Fruit fly (Drosophila melanogaster) whole organism, embryonic: ENCODE data around the gene CG13252.

Experiments used
- Aef1 ChIP-seq: fragments of 200-800 bp; sonication (Bioruptor generic); IDR thresholded peaks from 3 replicates; pipeline ENCODE4 v1.3.6; 2022; ENCODE audit warnings: missing biosample characterization, missing genetic modification characterization
- CG10979 ChIP-seq: fragments of 200-800 bp; sonication (Bioruptor generic); optimal IDR thresholded peaks from 2 replicates; lab custom pipeline; 2018; ENCODE audit warnings: missing biosample characterization, mild to moderate bottlenecking, missing genetic modification characterization, moderate library complexity
- CG14710 ChIP-seq: fragments of 200-800 bp; sonication (Bioruptor generic); optimal IDR thresholded peaks from 3 replicates; lab custom pipeline; 2019; ENCODE audit warnings: missing biosample characterization, mild to moderate bottlenecking, missing genetic modification characterization, moderate library complexity
- CG15479 ChIP-seq: fragments of 200-800 bp; sonication (Bioruptor generic); optimal IDR thresholded peaks from 3 replicates; lab custom pipeline; 2019; ENCODE audit warnings: missing biosample characterization, mild to moderate bottlenecking, missing genetic modification characterization, moderate library complexity
- CG15696 ChIP-seq: fragments of 200-800 bp; sonication (Bioruptor generic); optimal IDR thresholded peaks from 2 replicates; lab custom pipeline; 2019; ENCODE audit warnings: missing biosample characterization, mild to moderate bottlenecking, missing genetic modification characterization, moderate library complexity
- CG17802 ChIP-seq: fragments of 200-800 bp; sonication (Bioruptor generic); optimal IDR thresholded peaks from 2 replicates; lab custom pipeline; 2018; ENCODE audit warnings: missing biosample characterization, mild to moderate bottlenecking, missing genetic modification characterization, moderate library complexity
- CG18262 ChIP-seq: fragments of 200-800 bp; optimal IDR thresholded peaks from 3 replicates; lab custom pipeline; 2019; ENCODE audit warnings: missing biosample characterization, mild to moderate bottlenecking, missing genetic modification characterization, moderate library complexity
- CG2712 ChIP-seq: fragments of 200-800 bp; optimal IDR thresholded peaks from 3 replicates; lab custom pipeline; 2019; ENCODE audit warnings: missing biosample characterization, mild to moderate bottlenecking, missing genetic modification characterization, moderate library complexity
- CG31441 ChIP-seq: fragments of 200-800 bp; sonication (Bioruptor generic); IDR thresholded peaks from 2 replicates; pipeline ENCODE4 v1.3.6; 2022; ENCODE audit warnings: missing biosample characterization, missing genetic modification characterization
- CG7271 ChIP-seq: fragments of 200-800 bp; sonication (Bioruptor generic); optimal IDR thresholded peaks from 2 replicates; lab custom pipeline; 2018; ENCODE audit warnings: missing biosample characterization, mild to moderate bottlenecking, missing genetic modification characterization, moderate library complexity
- D ChIP-seq, 2 experiments: fragments of 200-800 bp in 1 of 2; fragments of >200 bp in 1 of 2; sonication (Bioruptor generic) in 1 of 2; optimal IDR thresholded peaks; 2 replicates in 1 of 2; 3 replicates in 1 of 2; lab custom pipeline; 2017; ENCODE audit warnings: mild to moderate bottlenecking in 1 of 2, missing biosample characterization in 1 of 2, missing genetic modification characterization in 1 of 2, missing genetic modification reagents in 1 of 2
- Doc3 ChIP-seq: fragments of 200-800 bp; sonication (Bioruptor generic); IDR thresholded peaks from 3 replicates; pipeline ENCODE4 v1.3.6; 2022; ENCODE audit warnings: missing biosample characterization, missing genetic modification characterization; ENCODE audit not compliant: partially characterized antibody
- Jarid2 ChIP-seq: fragments of 200-800 bp; sonication (Bioruptor generic); optimal IDR thresholded peaks from 3 replicates; lab custom pipeline; 2017; ENCODE audit warnings: mild to moderate bottlenecking, missing biosample characterization, missing genetic modification reagents, missing genetic modification characterization
- Lpt ChIP-seq: fragments of >200 bp; optimal IDR thresholded peaks from 2 replicates; lab custom pipeline; 2018; ENCODE audit warnings: missing biosample characterization, missing genetic modification characterization
- MTF-1 ChIP-seq: fragments of 200-800 bp; sonication (Bioruptor generic); optimal IDR thresholded peaks from 2 replicates; lab custom pipeline; 2018; ENCODE audit warnings: missing biosample characterization, mild to moderate bottlenecking, missing genetic modification characterization, borderline replicate concordance
- Mad ChIP-seq: fragments of 200-800 bp; sonication (Bioruptor generic); optimal IDR thresholded peaks from 2 replicates; lab custom pipeline; 2016; ENCODE audit warnings: missing biosample characterization, missing genetic modification characterization
- Pdp1 ChIP-seq, 2 experiments: fragments of 200-800 bp; sonication (Bioruptor generic); optimal IDR thresholded peaks; 3 replicates each; lab custom pipeline; 2016; ENCODE audit warnings: missing biosample characterization in 2 of 2, missing genetic modification characterization in 2 of 2, mild to moderate bottlenecking in 1 of 2, moderate library complexity in 1 of 2
- Sox102F ChIP-seq: fragments of 200-800 bp; sonication (Bioruptor generic); optimal IDR thresholded peaks from 2 replicates; lab custom pipeline; 2018; ENCODE audit warnings: missing biosample characterization, mild to moderate bottlenecking, missing genetic modification characterization, moderate library complexity
- Spps ChIP-seq: fragments of 200-800 bp; sonication (Bioruptor generic); optimal IDR thresholded peaks from 2 replicates; lab custom pipeline; 2018; ENCODE audit warnings: missing biosample characterization, mild to moderate bottlenecking, missing genetic modification characterization
- Xrp1 ChIP-seq: fragments of 200-800 bp; sonication (Bioruptor generic); IDR thresholded peaks from 2 replicates; pipeline ENCODE4 v1.3.6; 2022; ENCODE audit warnings: missing biosample characterization, missing genetic modification characterization
- ab ChIP-seq: fragments of 200-800 bp; sonication (Bioruptor generic); optimal IDR thresholded peaks from 2 replicates; lab custom pipeline; 2016; ENCODE audit warnings: missing biosample characterization, missing genetic modification characterization
- bsh ChIP-seq, 2 experiments: fragments of 200-800 bp; sonication (Bioruptor generic); optimal IDR thresholded peaks; 2 replicates each; lab custom pipeline; 2017 to 2018; ENCODE audit warnings: mild to moderate bottlenecking in 2 of 2, missing biosample characterization in 2 of 2, missing genetic modification characterization in 2 of 2, moderate library complexity in 1 of 2
- btn ChIP-seq: fragments of 200-800 bp; sonication (Bioruptor generic); optimal IDR thresholded peaks from 2 replicates; lab custom pipeline; 2016; ENCODE audit warnings: missing biosample characterization, missing genetic modification characterization
- cad ChIP-seq: fragments of >200 bp; optimal IDR thresholded peaks from 2 replicates; lab custom pipeline; 2017; ENCODE audit warnings: missing biosample characterization, missing genetic modification characterization
- cato ChIP-seq: fragments of 200-800 bp; sonication (Bioruptor generic); optimal IDR thresholded peaks from 2 replicates; lab custom pipeline; 2016; ENCODE audit warnings: missing biosample characterization, missing genetic modification characterization, borderline replicate concordance
- ci ChIP-seq: fragments of 200-800 bp; sonication (Bioruptor generic); IDR thresholded peaks from 3 replicates; pipeline ENCODE4 v1.3.6; 2022; ENCODE audit warnings: missing biosample characterization, missing genetic modification characterization
- dmrt11E ChIP-seq: fragments of 200-800 bp; sonication (Bioruptor generic); optimal IDR thresholded peaks from 3 replicates; lab custom pipeline; 2018; ENCODE audit warnings: missing biosample characterization, mild to moderate bottlenecking, missing genetic modification characterization, moderate library complexity
- dysf ChIP-seq: fragments of 200-800 bp; sonication (Bioruptor generic); IDR thresholded peaks from 3 replicates; pipeline ENCODE4 v1.3.6; 2022; ENCODE audit warnings: missing biosample characterization, missing genetic modification characterization
- fd96Cb ChIP-seq: fragments of 200-800 bp; sonication (Bioruptor generic); optimal IDR thresholded peaks from 2 replicates; lab custom pipeline; 2018; ENCODE audit warnings: missing biosample characterization, mild to moderate bottlenecking, missing genetic modification characterization, moderate library complexity
- gem ChIP-seq: fragments of 200-800 bp; sonication (Bioruptor generic); optimal IDR thresholded peaks from 2 replicates; lab custom pipeline; 2019; ENCODE audit warnings: missing biosample characterization, mild to moderate bottlenecking, missing genetic modification characterization, moderate library complexity
- hth ChIP-seq: fragments of >200 bp; optimal IDR thresholded peaks from 2 replicates; lab custom pipeline; 2017; ENCODE audit warnings: inconsistent platforms
- ken ChIP-seq: fragments of 200-800 bp; sonication (Bioruptor generic); IDR thresholded peaks from 3 replicates; pipeline ENCODE4 v1.3.6; 2022; ENCODE audit warnings: missing biosample characterization, missing genetic modification characterization
- lola ChIP-seq, 3 experiments: fragments of >200 bp in 2 of 3; fragments of 200-800 bp in 1 of 3; sonication (Bioruptor generic) in 1 of 3; optimal IDR thresholded peaks; 2 replicates each; lab custom pipeline; 2017 to 2019; ENCODE audit warnings: missing biosample characterization in 3 of 3, missing genetic modification characterization in 3 of 3, mild to moderate bottlenecking in 1 of 3, moderate library complexity in 1 of 3
- nmo ChIP-seq: fragments of 200-800 bp; sonication (Bioruptor generic); optimal IDR thresholded peaks from 2 replicates; lab custom pipeline; 2018; ENCODE audit warnings: missing biosample characterization, mild to moderate bottlenecking, missing genetic modification characterization, moderate library complexity
- oc ChIP-seq: fragments of 200-800 bp; sonication (Bioruptor generic); optimal IDR thresholded peaks from 2 replicates; lab custom pipeline; 2018; ENCODE audit warnings: missing biosample characterization, mild to moderate bottlenecking, missing genetic modification characterization, moderate library complexity
- peb ChIP-seq: fragments of 200-800 bp; sonication (Bioruptor generic); IDR thresholded peaks from 2 replicates; pipeline ENCODE4 v1.3.6; 2022; ENCODE audit warnings: missing biosample characterization, missing genetic modification characterization
- prd ChIP-seq, 3 experiments: fragments of >200 bp in 2 of 3; fragments of 200-800 bp in 1 of 3; sonication (Bioruptor generic) in 1 of 3; optimal IDR thresholded peaks in 2 of 3; IDR thresholded peaks in 1 of 3; 2 replicates in 2 of 3; 3 replicates in 1 of 3; pipeline versions ENCODE4 v1.3.6 to Lab custom; 2017 to 2022; ENCODE audit warnings: missing biosample characterization in 1 of 3, missing genetic modification characterization in 1 of 3
- sens ChIP-seq: fragments of 200-800 bp; sonication (Bioruptor generic); peaks from one replicate; lab custom pipeline; 2016; ENCODE audit warnings: missing biosample characterization, missing genetic modification characterization
- sna ChIP-seq: fragments of 200-800 bp; sonication (Bioruptor generic); IDR thresholded peaks from 2 replicates; pipeline ENCODE4 v1.3.6; 2022; ENCODE audit warnings: missing biosample characterization, missing genetic modification characterization; ENCODE audit not compliant: partially characterized antibody
- sqz ChIP-seq: fragments of 200-800 bp; sonication (Bioruptor generic); optimal IDR thresholded peaks from 3 replicates; lab custom pipeline; 2018; ENCODE audit warnings: missing biosample characterization, mild to moderate bottlenecking, missing genetic modification characterization
- tgo ChIP-seq: fragments of 200-800 bp; sonication (Bioruptor generic); IDR thresholded peaks from 3 replicates; pipeline ENCODE4 v1.3.6; 2022; ENCODE audit warnings: missing biosample characterization, missing genetic modification characterization
- tin ChIP-seq: fragments of 200-800 bp; sonication (Bioruptor generic); optimal IDR thresholded peaks from 3 replicates; lab custom pipeline; 2016; ENCODE audit warnings: missing biosample characterization, missing genetic modification characterization
- tll ChIP-seq, 2 experiments: fragments of 200-800 bp in 1 of 2; fragments of >200 bp in 1 of 2; sonication (Bioruptor generic) in 1 of 2; optimal IDR thresholded peaks; 2 replicates each; lab custom pipeline; 2017 to 2019; ENCODE audit warnings: missing biosample characterization in 2 of 2, missing genetic modification characterization in 2 of 2, mild to moderate bottlenecking in 1 of 2, moderate library complexity in 1 of 2
- z ChIP-seq: fragments of 200-800 bp; sonication (Bioruptor generic); IDR thresholded peaks from 3 replicates; pipeline ENCODE4 v1.3.6; 2022; ENCODE audit warnings: missing biosample characterization, missing genetic modification characterization
- zen ChIP-seq: fragments of 200-800 bp; sonication (Bioruptor generic); optimal IDR thresholded peaks from 3 replicates; lab custom pipeline; 2018; ENCODE audit warnings: missing biosample characterization, mild to moderate bottlenecking, missing genetic modification characterization, moderate library complexity
- zfh1 ChIP-seq: fragments of 200-800 bp; sonication (Bioruptor generic); IDR thresholded peaks from 3 replicates; pipeline ENCODE4 v1.3.6; 2022; ENCODE audit warnings: missing biosample characterization, missing genetic modification characterization

Gene CG13252

DNA sequence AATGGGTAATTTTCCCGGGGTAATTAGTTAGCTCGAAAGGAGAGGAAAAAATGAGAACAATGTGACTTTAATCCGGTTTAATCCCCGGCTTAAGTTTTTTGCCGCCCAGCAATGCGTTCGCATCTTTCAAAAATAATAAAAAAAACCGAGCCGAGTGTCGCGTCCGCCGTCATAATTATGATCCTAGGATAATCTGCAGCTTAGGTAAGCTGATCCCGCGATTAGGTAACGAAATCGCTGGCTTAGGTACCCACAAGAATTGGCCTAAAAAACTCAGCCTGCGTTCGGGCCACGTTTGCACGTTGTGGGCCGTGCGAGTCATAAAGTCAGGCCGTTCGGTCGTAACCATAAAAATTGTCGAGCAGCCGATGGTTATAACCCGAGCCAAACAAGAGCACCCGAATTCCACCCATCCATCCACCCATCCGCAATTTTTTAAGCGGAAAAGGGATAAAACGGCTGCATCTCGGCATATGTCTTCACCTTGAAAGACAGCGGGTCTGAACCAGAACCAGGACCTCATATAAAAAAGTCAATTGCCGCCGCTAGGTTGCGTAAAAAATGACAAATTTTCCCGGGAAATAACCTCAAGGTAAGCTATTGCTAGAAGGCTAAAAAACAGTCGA, 33.1 kb upstream of the CG13252 start:
- TF ChIP-seq CG15479 (GFP tag; lab: Kevin White, UChicago) (peak; percentile 53), CG7271 (peak; percentile 30), sna (GFP tag; lab: Robert Waterston, UW) (no peak), ken (GFP tag; lab: Robert Waterston, UW) (0 out of 3 replicates have a peak, but pooled peaks have one; percentile 17), zen (tag; lab: Kevin White, UChicago) (peak; percentile 40), sqz (GFP tag; lab: Kevin White, UChicago) (peak; percentile 40), tll (GFP tag; optimal IDR thresholded peaks at IDR 0.05; lab: Kevin White, UChicago) (peak in 1 of 2 experiments; percentile 97), MTF-1 (GFP tag; lab: Kevin White, UChicago) (no peak), oc (tag; lab: Kevin White, UChicago) (peak; percentile 54), cad (GFP tag; lab: Kevin White, UChicago) (peak; percentile 85), Doc3 (GFP tag; lab: Robert Waterston, UW) (no peak)

DNA sequence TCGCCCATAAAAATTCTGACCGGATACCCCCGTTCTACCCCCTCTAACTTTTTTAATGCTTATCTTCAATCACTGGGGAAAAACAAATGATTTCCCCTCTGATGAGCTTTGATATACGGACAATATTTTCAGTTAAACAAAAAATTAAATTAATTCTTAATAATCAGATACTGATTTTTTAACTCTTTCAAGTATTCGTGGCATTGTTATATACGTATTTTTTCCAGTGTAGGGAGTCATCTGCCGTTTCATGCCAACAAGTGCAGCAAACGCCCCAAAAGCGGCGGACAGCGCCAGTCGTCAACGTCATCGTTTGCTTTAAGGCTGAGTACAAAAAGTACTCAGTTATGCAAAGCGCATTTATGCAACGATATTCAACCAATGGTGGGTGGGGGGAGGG, 29.7 kb upstream of the CG13252 start:
- peak; percentile 5 for TF ChIP-seq nmo (GFP tag; lab: Kevin White, UChicago)
- TF ChIP-seq tgo: peak; percentile 35; the same call in 1 of the 3 replicates
- peak; percentile 12 for TF ChIP-seq Spps (tag; lab: Kevin White, UChicago)
- TF ChIP-seq dysf (GFP tag; lab: Robert Waterston, UW): 0 out of 3 replicates have a peak, but pooled peaks have one; percentile 14
- no peak for TF ChIP-seq Pdp1 (GFP tag; optimal IDR thresholded peaks at IDR 0.05; lab: Kevin White, UChicago)
- peak; percentile 35 for TF ChIP-seq gem
- peak; percentile 67 for TF ChIP-seq CG10979 (tag; lab: Kevin White, UChicago)
- TF ChIP-seq Jarid2 (GFP tag; lab: Kevin White, UChicago): peak; percentile 22
- no peak for TF ChIP-seq D (optimal IDR thresholded peaks at IDR 0.05; lab: Kevin White, UChicago)
- peak; percentile 2 for TF ChIP-seq D (GFP tag; optimal IDR thresholded peaks at IDR 0.05; lab: Kevin White, UChicago)
- peak in 1 of 3 experiments; percentile 12 for TF ChIP-seq lola (GFP tag; optimal IDR thresholded peaks at IDR 0.05; lab: Kevin White, UChicago)
- TF ChIP-seq btn (GFP tag; lab: Kevin White, UChicago): no peak
- TF ChIP-seq peb (GFP tag; lab: Robert Waterston, UW): no peak
- no peak for TF ChIP-seq z (GFP tag; lab: Robert Waterston, UW)
- no peak for TF ChIP-seq tin (GFP tag; lab: Kevin White, UChicago)
- TF ChIP-seq ab (GFP tag; lab: Kevin White, UChicago): no peak
- no peak for TF ChIP-seq Lpt (GFP tag; lab: Kevin White, UChicago)
- peak; percentile 45 for TF ChIP-seq CG2712
- no peak for TF ChIP-seq prd (optimal IDR thresholded peaks at IDR 0.05; lab: Kevin White, UChicago)
- peak; percentile 29; the same call in 1 of the 3 replicates for TF ChIP-seq prd (GFP tag; IDR thresholded peaks at IDR 0.05; lab: Robert Waterston, UW)
- peak; percentile 39 for TF ChIP-seq CG14710
- no peak for TF ChIP-seq CG17802
- peak; percentile 67 for TF ChIP-seq sens (GFP tag; lab: Kevin White, UChicago)
- peak; percentile 3 for TF ChIP-seq CG15696 (tag; lab: Kevin White, UChicago)
- TF ChIP-seq CG18262: peak; percentile 44
- TF ChIP-seq Aef1 (GFP tag; lab: Robert Waterston, UW): no peak
- TF ChIP-seq hth (lab: Kevin White, UChicago): no peak
- TF ChIP-seq fd96Cb (tag; lab: Kevin White, UChicago): peak; percentile 43
- TF ChIP-seq zfh1: 0 out of 3 replicates have a peak, but pooled peaks have one; percentile 34
- peak in 1 of 2 experiments; percentile 49 for TF ChIP-seq bsh (GFP tag; optimal IDR thresholded peaks at IDR 0.05; lab: Kevin White, UChicago)
- peak; percentile 42; the same call in 1 of the 2 replicates for TF ChIP-seq CG31441
- no peak for TF ChIP-seq Mad (GFP tag; lab: Kevin White, UChicago)
- peak; percentile 52 for TF ChIP-seq Xrp1
- TF ChIP-seq ci (GFP tag; lab: Robert Waterston, UW): 0 out of 3 replicates have a peak, but pooled peaks have one; percentile 31
- peak; percentile 15 for TF ChIP-seq Sox102F (GFP tag; lab: Kevin White, UChicago)
- no peak for TF ChIP-seq cato (GFP tag; lab: Kevin White, UChicago)
- TF ChIP-seq dmrt11E (tag; lab: Kevin White, UChicago): peak; percentile 35
